Worm (Caenorhabditis elegans): ENCODE measurements around the gene Y47D3A.20.

ce11 chrIII:11244820-11245219 is 30.0 kb upstream of the Y47D3A.20 start, which contains the start of gene rsks-1:
- TF ChIP-seq nhr-76 (tag; optimal IDR thresholded peaks at IDR 0.05) = no peak
- no peak for TF ChIP-seq nhr-77 (tag; optimal IDR thresholded peaks at IDR 0.05)
- TF ChIP-seq fos-1 (tag; optimal IDR thresholded peaks at IDR 0.05) = no peak
- TF ChIP-seq elt-1 (tag; optimal IDR thresholded peaks at IDR 0.05) = no peak
- no peak for TF ChIP-seq unc-39 (tag; optimal IDR thresholded peaks at IDR 0.05)

All from whole organism, L3 larva.